Worm (Caenorhabditis elegans) whole organism, L2 larva: ENCODE results near the gene nhr-126.

Experiments used
- C34F6.9 ChIP-seq: fragments of 150-350 bp; optimal IDR thresholded peaks from 2 replicates; lab custom pipeline; 2014; ENCODE audit warnings: missing biosample characterization, missing genetic modification characterization
- F13H6.1 ChIP-seq: sonication (generic microtip); optimal IDR thresholded peaks from 2 replicates; lab custom pipeline; 2016; ENCODE audit warnings: missing genetic modification characterization, missing compliant biosample characterization
- ZK546.5 ChIP-seq: sonication (generic microtip); optimal IDR thresholded peaks from 2 replicates; lab custom pipeline; 2017; ENCODE audit warnings: missing biosample characterization, missing genetic modification characterization
- alr-1 ChIP-seq: fragments of 150-350 bp; optimal IDR thresholded peaks from 2 replicates; lab custom pipeline; 2014; ENCODE audit warnings: missing biosample characterization, missing genetic modification characterization
- ama-1 ChIP-seq: fragments of 150-350 bp; optimal IDR thresholded peaks from 2 replicates; lab custom pipeline; 2018; ENCODE audit warnings: inconsistent platforms
- blmp-1 ChIP-seq: sonication (generic microtip); optimal IDR thresholded peaks from 2 replicates; lab custom pipeline; 2017; ENCODE audit warnings: missing genetic modification characterization, mild to moderate bottlenecking, missing compliant biosample characterization, antibody characterized with exemption, moderate library complexity; ENCODE audit not compliant: insufficient read depth
- crh-2 ChIP-seq: sonication (generic microtip); optimal IDR thresholded peaks from 2 replicates; lab custom pipeline; 2017; ENCODE audit warnings: missing biosample characterization, missing genetic modification characterization
- dmd-4 ChIP-seq: sonication (generic microtip); optimal IDR thresholded peaks from 2 replicates; lab custom pipeline; 2017; ENCODE audit warnings: missing biosample characterization, missing genetic modification characterization
- elt-1 ChIP-seq: fragments of 150-350 bp; optimal IDR thresholded peaks from 2 replicates; lab custom pipeline; 2014; ENCODE audit warnings: missing biosample characterization, missing genetic modification characterization
- elt-3 ChIP-seq: sonication (generic microtip); optimal IDR thresholded peaks from 2 replicates; lab custom pipeline; 2017; ENCODE audit warnings: missing biosample characterization, missing genetic modification characterization
- fos-1 ChIP-seq: fragments of 150-350 bp; optimal IDR thresholded peaks from 2 replicates; lab custom pipeline; 2014; ENCODE audit warnings: missing biosample characterization, missing genetic modification characterization
- gmeb-1 ChIP-seq: fragments of 150-350 bp; optimal IDR thresholded peaks from 2 replicates; lab custom pipeline; 2014; ENCODE audit warnings: missing biosample characterization, missing genetic modification characterization
- lin-11 ChIP-seq: fragments of 150-350 bp; sonication (generic microtip); optimal IDR thresholded peaks from 2 replicates; lab custom pipeline; 2014; ENCODE audit warnings: missing biosample characterization, missing genetic modification characterization, inconsistent platforms, mixed read lengths
- lin-13 ChIP-seq: fragments of 150-350 bp; optimal IDR thresholded peaks from 2 replicates; lab custom pipeline; 2014; ENCODE audit warnings: missing biosample characterization, missing genetic modification reagents, missing genetic modification characterization
- lsy-2 ChIP-seq, 2 experiments: fragments of 150-350 bp in 1 of 2; sonication (generic microtip) in 1 of 2; optimal IDR thresholded peaks; 2 replicates each; lab custom pipeline; 2014 to 2017; ENCODE audit warnings: missing biosample characterization in 2 of 2, missing genetic modification characterization in 2 of 2
- mab-5 ChIP-seq: fragments of 150-350 bp; optimal IDR thresholded peaks from 2 replicates; lab custom pipeline; 2014; ENCODE audit warnings: missing biosample characterization, missing genetic modification characterization
- mbf-1 ChIP-seq: sonication (generic microtip); optimal IDR thresholded peaks from 2 replicates; lab custom pipeline; 2017; ENCODE audit warnings: missing biosample characterization, missing genetic modification characterization
- nhr-10 ChIP-seq: sonication (generic microtip); optimal IDR thresholded peaks from 2 replicates; lab custom pipeline; 2017; ENCODE audit warnings: missing biosample characterization, missing genetic modification characterization
- nhr-11 ChIP-seq: fragments of 150-350 bp; optimal IDR thresholded peaks from 2 replicates; lab custom pipeline; 2014; ENCODE audit warnings: missing biosample characterization, missing genetic modification characterization
- nhr-12 ChIP-seq: fragments of 150-350 bp; optimal IDR thresholded peaks from 2 replicates; lab custom pipeline; 2014; ENCODE audit warnings: missing biosample characterization, missing genetic modification characterization
- nhr-129 ChIP-seq: fragments of 150-350 bp; optimal IDR thresholded peaks from 2 replicates; lab custom pipeline; 2014; ENCODE audit warnings: missing biosample characterization, missing genetic modification characterization
- nhr-21 ChIP-seq: fragments of 150-350 bp; optimal IDR thresholded peaks from 2 replicates; lab custom pipeline; 2014; ENCODE audit warnings: missing biosample characterization, missing genetic modification characterization
- nhr-23 ChIP-seq: fragments of 150-350 bp; optimal IDR thresholded peaks from 2 replicates; lab custom pipeline; 2014; ENCODE audit warnings: missing biosample characterization, missing genetic modification reagents, missing genetic modification characterization
- nhr-25 ChIP-seq: fragments of 150-350 bp; sonication (generic microtip); optimal IDR thresholded peaks from 3 replicates; lab custom pipeline; 2014; ENCODE audit warnings: missing biosample characterization, missing genetic modification characterization
- nhr-6 ChIP-seq: fragments of 150-350 bp; optimal IDR thresholded peaks from 2 replicates; lab custom pipeline; 2014; ENCODE audit warnings: missing biosample characterization, missing genetic modification characterization
- peb-1 ChIP-seq: fragments of 150-350 bp; optimal IDR thresholded peaks from 2 replicates; lab custom pipeline; 2014; ENCODE audit warnings: missing biosample characterization, missing genetic modification characterization
- sem-4 ChIP-seq: fragments of 150-350 bp; optimal IDR thresholded peaks from 2 replicates; lab custom pipeline; 2014; ENCODE audit warnings: missing biosample characterization, missing genetic modification reagents, missing genetic modification characterization
- skn-1 ChIP-seq: sonication (generic microtip); optimal IDR thresholded peaks from 2 replicates; lab custom pipeline; 2017; ENCODE audit warnings: missing biosample characterization, missing genetic modification characterization
- sma-3 ChIP-seq: sonication (generic microtip); optimal IDR thresholded peaks from 2 replicates; lab custom pipeline; 2016; ENCODE audit warnings: missing genetic modification reagents, missing genetic modification characterization, missing compliant biosample characterization
- unc-39 ChIP-seq: fragments of 150-350 bp; optimal IDR thresholded peaks from 2 replicates; lab custom pipeline; 2014; ENCODE audit warnings: missing biosample characterization, missing genetic modification characterization
- unc-55 ChIP-seq: fragments of 150-350 bp; sonication (generic microtip); optimal IDR thresholded peaks from 3 replicates; lab custom pipeline; 2014; ENCODE audit warnings: missing biosample characterization, missing genetic modification reagents, missing genetic modification characterization
- unc-62 ChIP-seq: fragments of 150-350 bp; optimal IDR thresholded peaks from 2 replicates; lab custom pipeline; 2014; ENCODE audit warnings: missing biosample characterization, missing genetic modification reagents, missing genetic modification characterization
- zag-1 ChIP-seq: fragments of 150-350 bp; optimal IDR thresholded peaks from 2 replicates; lab custom pipeline; 2014; ENCODE audit warnings: missing biosample characterization, missing genetic modification characterization
- ztf-11 ChIP-seq: sonication (generic microtip); optimal IDR thresholded peaks from 2 replicates; lab custom pipeline; 2017; ENCODE audit warnings: missing biosample characterization, missing genetic modification characterization
- ztf-4 ChIP-seq: fragments of 150-350 bp; optimal IDR thresholded peaks from 2 replicates; lab custom pipeline; 2014; ENCODE audit warnings: missing biosample characterization, missing genetic modification characterization

Gene nhr-126

ce11 chrV:2264455-2264854 lies 35.6 kb downstream of the nhr-126 start, which contains the start of gene nhr-183:
Gene nhr-183, minus strand, starts transcription at chrV:2264634.
- TF ChIP-seq crh-2 (no peak), ZK546.5 (tag; lab: Kevin White, UChicago) (no peak), mab-5 (tag; lab: Kevin White, UChicago) (no peak)

DNA sequence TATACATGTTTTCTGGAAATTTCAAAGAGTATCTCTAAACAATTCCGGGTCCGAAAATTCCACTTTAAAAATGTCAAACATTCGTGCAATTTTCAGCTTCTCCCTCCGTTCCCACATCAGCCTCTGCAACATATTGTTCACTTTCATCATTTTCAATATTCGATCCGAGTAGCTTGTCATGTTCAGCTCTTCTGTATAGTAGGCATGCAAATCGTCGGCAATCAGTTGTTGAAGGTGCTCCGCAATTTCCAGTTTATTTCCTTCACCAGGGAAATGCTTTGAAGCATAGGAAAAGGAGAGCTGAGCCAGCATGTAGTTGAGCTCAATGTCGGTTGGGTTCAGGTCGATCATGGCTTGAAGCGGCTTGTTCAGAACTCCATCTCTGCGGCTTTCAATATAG lies 36.0 kb downstream of the nhr-126 start:
- TF ChIP-seq F13H6.1 (tag; lab: Kevin White, UChicago): no peak
- TF ChIP-seq nhr-6 (tag; lab: Kevin White, UChicago): no peak
- TF ChIP-seq fos-1 (tag; lab: Kevin White, UChicago): no peak
- no peak for TF ChIP-seq dmd-4
- TF ChIP-seq gmeb-1: no peak
- TF ChIP-seq nhr-11 (tag; lab: Kevin White, UChicago): no peak

- TF ChIP-seq nhr-11 (tag; lab: Kevin White, UChicago) (no peak), nhr-23 (no peak), nhr-10 (tag; lab: Kevin White, UChicago) (no peak), peb-1 (tag; lab: Kevin White, UChicago) (no peak), dmd-4 (no peak), crh-2 (no peak), ztf-4 (tag; lab: Kevin White, UChicago) (no peak), nhr-21 (no peak), mbf-1 (tag; lab: Kevin White, UChicago) (no peak), blmp-1 (tag; lab: Kevin White, UChicago) (no peak), lsy-2 (tag; optimal IDR thresholded peaks at IDR 0.05; lab: Kevin White, UChicago) (no peak), unc-55 (no peak), unc-62 (no peak), nhr-25 (tag; lab: Kevin White, UChicago) (no peak), C34F6.9 (tag; lab: Kevin White, UChicago) (no peak), alr-1 (no peak), elt-3 (tag; lab: Kevin White, UChicago) (no peak), lin-11 (tag; lab: Kevin White, UChicago) (no peak)
These were observed 38.1 kb downstream of the nhr-126 start, which contains the start of gene nhr-275 for ce11 chrV:2266958-2267357. Gene nhr-275, minus strand, starts transcription at chrV:2267058.

DNA sequence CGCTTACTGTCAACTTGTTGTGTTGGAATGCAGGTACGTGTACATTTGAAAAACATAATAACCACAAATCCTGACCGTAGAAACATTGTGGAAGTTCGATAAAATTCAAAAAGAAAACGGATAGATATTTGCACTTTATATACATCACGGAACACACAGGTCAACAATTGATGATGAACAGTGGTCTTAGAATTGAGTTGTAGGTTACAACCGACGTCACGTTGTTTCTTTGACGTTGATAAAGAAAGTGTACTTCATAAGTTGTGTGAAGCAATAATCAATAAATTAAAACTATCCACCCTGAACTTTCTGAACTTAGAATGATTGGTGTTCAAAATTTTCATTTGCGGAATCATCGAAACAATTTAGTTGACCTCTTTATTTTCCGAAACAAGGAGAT lies 42.9 kb downstream of the nhr-126 start, which contains the start of gene Y5H2A.1:
TSS of gene Y5H2A.1 (minus strand) at position 101 of the 400 bp plus-strand sequence.
- TF ChIP-seq ztf-4 (tag; lab: Kevin White, UChicago) (no peak), nhr-12 (tag; lab: Kevin White, UChicago) (no peak), unc-55 (no peak), crh-2 (no peak), ztf-11 (tag; lab: Kevin White, UChicago) (no peak), dmd-4 (no peak), C34F6.9 (tag; lab: Kevin White, UChicago) (no peak), lsy-2 (tag; optimal IDR thresholded peaks at IDR 0.05; lab: Kevin White, UChicago) (no peak), ama-1 (no peak), elt-3 (tag; lab: Kevin White, UChicago) (no peak), zag-1 (tag; lab: Kevin White, UChicago) (no peak), unc-39 (no peak), sma-3 (GFP tag; lab: Kevin White, UChicago) (no peak), nhr-11 (tag; lab: Kevin White, UChicago) (no peak)
- TF ChIP-seq, all 48 proteins: peak for 0

ce11 chrV:2274253-2274892 lies 45.5 kb downstream of the nhr-126 start, which contains the start of the genes Y5H2A.4 and abu-4:
Gene Y5H2A.4, minus strand, starts transcription at chrV:2274353.
Gene abu-4, plus strand, starts transcription at chrV:2274842.
- no peak for TF ChIP-seq ama-1
- no peak for TF ChIP-seq fos-1 (tag; lab: Kevin White, UChicago)
- TF ChIP-seq gmeb-1: no peak
- TF ChIP-seq C34F6.9 (tag; lab: Kevin White, UChicago): no peak
- no peak for TF ChIP-seq ztf-4 (tag; lab: Kevin White, UChicago)
- no peak for TF ChIP-seq elt-1 (tag; lab: Kevin White, UChicago)
- no peak for TF ChIP-seq crh-2
- no peak for TF ChIP-seq skn-1 (tag; lab: Kevin White, UChicago)
- TF ChIP-seq, all 48 proteins: peak for 0

ce11 chrV:2277260-2277659 lies 48.4 kb downstream of the nhr-126 start:
- TF ChIP-seq C34F6.9 (tag; lab: Kevin White, UChicago) (no peak), lsy-2 (tag; optimal IDR thresholded peaks at IDR 0.05; lab: Kevin White, UChicago) (no peak), nhr-6 (tag; lab: Kevin White, UChicago) (no peak), ZK546.5 (tag; lab: Kevin White, UChicago) (no peak), unc-39 (no peak), unc-55 (no peak), gmeb-1 (no peak), skn-1 (tag; lab: Kevin White, UChicago) (no peak), F13H6.1 (tag; lab: Kevin White, UChicago) (no peak), nhr-25 (tag; lab: Kevin White, UChicago) (no peak), sem-4 (tag; lab: Kevin White, UChicago) (no peak), nhr-10 (tag; lab: Kevin White, UChicago) (no peak), fos-1 (tag; lab: Kevin White, UChicago) (no peak), nhr-129 (no peak), lin-13 (GFP tag; lab: Kevin White, UChicago) (no peak)
